Fruit fly (Drosophila melanogaster) whole organism, prepupa: Measurements from ENCODE around the gene CG15353.

ENCODE experiments used
- Blimp-1 ChIP-seq: fragments of 200-800 bp; sonication (Bioruptor generic); optimal IDR thresholded peaks from 3 replicates; lab custom pipeline; 2017; ENCODE audit warnings: missing biosample characterization, missing genetic modification characterization, mild to moderate bottlenecking, moderate library complexity, missing genetic modification reagents
- CG10631 ChIP-seq: fragments of 200-800 bp; sonication (Bioruptor generic); optimal IDR thresholded peaks from 2 replicates; lab custom pipeline; 2016; ENCODE audit warnings: missing biosample characterization, missing genetic modification characterization
- CG15336 ChIP-seq: fragments of 200-800 bp; sonication (Bioruptor generic); IDR thresholded peaks from 2 replicates; pipeline ENCODE4 v1.3.6; 2022; ENCODE audit warnings: missing biosample characterization, missing genetic modification characterization
- CG3032 ChIP-seq: fragments of 200-800 bp; optimal IDR thresholded peaks from 2 replicates; lab custom pipeline; 2019; ENCODE audit warnings: missing biosample characterization, mild to moderate bottlenecking, missing genetic modification characterization, moderate library complexity
- CG31627 ChIP-seq: fragments of 200-800 bp; sonication (Bioruptor generic); optimal IDR thresholded peaks from 3 replicates; lab custom pipeline; 2016; ENCODE audit warnings: missing biosample characterization, missing genetic modification characterization
- CG32006 ChIP-seq: fragments of 200-800 bp; sonication (Bioruptor generic); optimal IDR thresholded peaks from 3 replicates; lab custom pipeline; 2017; ENCODE audit warnings: missing biosample characterization, mild to moderate bottlenecking, missing genetic modification characterization
- CG4318 ChIP-seq: fragments of 200-800 bp; sonication (Bioruptor generic); optimal IDR thresholded peaks from 3 replicates; lab custom pipeline; 2017; ENCODE audit warnings: missing biosample characterization, mild to moderate bottlenecking, missing genetic modification characterization
- CG6163 ChIP-seq: fragments of 200-800 bp; sonication (Bioruptor generic); IDR thresholded peaks from 3 replicates; pipeline ENCODE4 v1.3.6; 2022; ENCODE audit warnings: missing biosample characterization, missing genetic modification characterization
- CG6276 ChIP-seq: fragments of 200-800 bp; sonication (Bioruptor generic); optimal IDR thresholded peaks from 2 replicates; lab custom pipeline; 2017; ENCODE audit warnings: missing biosample characterization, mild to moderate bottlenecking, missing genetic modification characterization
- CG7368 ChIP-seq: fragments of 200-800 bp; sonication (Bioruptor generic); optimal IDR thresholded peaks from 3 replicates; lab custom pipeline; 2016; ENCODE audit warnings: missing biosample characterization, missing genetic modification characterization
- CG8319 ChIP-seq: fragments of 200-800 bp; sonication (Bioruptor generic); optimal IDR thresholded peaks from 3 replicates; lab custom pipeline; 2016; ENCODE audit warnings: missing biosample characterization, missing genetic modification characterization
- CG8632 ChIP-seq: fragments of 200-800 bp; sonication (Bioruptor generic); optimal IDR thresholded peaks from 3 replicates; lab custom pipeline; 2016; ENCODE audit warnings: missing biosample characterization, missing genetic modification characterization
- CG9139 ChIP-seq: fragments of 200-800 bp; sonication (Bioruptor generic); optimal IDR thresholded peaks from 3 replicates; lab custom pipeline; 2017; ENCODE audit warnings: missing biosample characterization, mild to moderate bottlenecking, missing genetic modification characterization
- Eip75B ChIP-seq: fragments of 200-800 bp; sonication (Bioruptor generic); optimal IDR thresholded peaks from 3 replicates; lab custom pipeline; 2016; ENCODE audit warnings: missing biosample characterization, missing genetic modification characterization
- Eip78C ChIP-seq: fragments of 200-800 bp; sonication (Bioruptor generic); peaks from one replicate; lab custom pipeline; 2016; ENCODE audit warnings: missing biosample characterization, missing genetic modification characterization
- Eip93F ChIP-seq: fragments of 200-800 bp; sonication (Bioruptor generic); optimal IDR thresholded peaks from 2 replicates; lab custom pipeline; 2016; ENCODE audit warnings: missing biosample characterization, mild to moderate bottlenecking, missing genetic modification characterization
- Ets21C ChIP-seq: fragments of 200-800 bp; sonication (Bioruptor generic); optimal IDR thresholded peaks from 3 replicates; lab custom pipeline; 2016; ENCODE audit warnings: missing biosample characterization, missing genetic modification characterization
- Ets96B ChIP-seq: fragments of 200-800 bp; optimal IDR thresholded peaks from 2 replicates; lab custom pipeline; 2019; ENCODE audit warnings: missing biosample characterization, mild to moderate bottlenecking, missing genetic modification characterization, moderate library complexity
- Gug ChIP-seq: fragments of 200-800 bp; sonication (Bioruptor generic); IDR thresholded peaks from 2 replicates; pipeline ENCODE4 v1.3.6; 2022; ENCODE audit warnings: missing biosample characterization, missing genetic modification characterization
- Hr38 ChIP-seq: sonication (Bioruptor generic); optimal IDR thresholded peaks from 2 replicates; lab custom pipeline; 2016; ENCODE audit warnings: missing biosample characterization, missing genetic modification characterization
- Hr39 ChIP-seq: fragments of 200-800 bp; sonication (Bioruptor generic); optimal IDR thresholded peaks from 2 replicates; lab custom pipeline; 2016; ENCODE audit warnings: missing biosample characterization, missing genetic modification characterization
- Hr4 ChIP-seq: fragments of 200-800 bp; sonication (Bioruptor generic); optimal IDR thresholded peaks from 3 replicates; lab custom pipeline; 2016; ENCODE audit warnings: missing biosample characterization, missing genetic modification characterization
- Lpt ChIP-seq: fragments of 200-800 bp; sonication (Bioruptor generic); optimal IDR thresholded peaks from 3 replicates; lab custom pipeline; 2016; ENCODE audit warnings: missing biosample characterization, missing genetic modification characterization
- Met ChIP-seq: fragments of 200-800 bp; sonication (Bioruptor generic); optimal IDR thresholded peaks from 3 replicates; lab custom pipeline; 2016; ENCODE audit warnings: missing biosample characterization, missing genetic modification characterization
- OdsH ChIP-seq: fragments of 200-800 bp; sonication (Bioruptor generic); optimal IDR thresholded peaks from 3 replicates; lab custom pipeline; 2016; ENCODE audit warnings: missing biosample characterization, missing genetic modification characterization
- Smox ChIP-seq: fragments of 200-800 bp; sonication (Bioruptor generic); optimal IDR thresholded peaks from 3 replicates; lab custom pipeline; 2016; ENCODE audit warnings: missing biosample characterization, missing genetic modification characterization
- Sox102F ChIP-seq: fragments of 200-800 bp; sonication (Bioruptor generic); optimal IDR thresholded peaks from 2 replicates; lab custom pipeline; 2016; ENCODE audit warnings: missing biosample characterization, mild to moderate bottlenecking, missing genetic modification characterization
- Sox14 ChIP-seq: fragments of 200-800 bp; sonication (Bioruptor generic); optimal IDR thresholded peaks from 3 replicates; lab custom pipeline; 2016; ENCODE audit warnings: missing biosample characterization, missing genetic modification characterization
- achi ChIP-seq: fragments of 200-800 bp; sonication (Bioruptor generic); optimal IDR thresholded peaks from 3 replicates; lab custom pipeline; 2016; ENCODE audit warnings: missing biosample characterization, missing genetic modification characterization
- acj6 ChIP-seq: fragments of 200-800 bp; sonication (Bioruptor generic); optimal IDR thresholded peaks from 3 replicates; lab custom pipeline; 2016; ENCODE audit warnings: missing biosample characterization, missing genetic modification characterization
- dac ChIP-seq: fragments of 200-800 bp; sonication (Bioruptor generic); optimal IDR thresholded peaks from 2 replicates; lab custom pipeline; 2017; ENCODE audit warnings: missing biosample characterization, mild to moderate bottlenecking, missing genetic modification characterization
- dsx ChIP-seq: fragments of 200-800 bp; optimal IDR thresholded peaks from 3 replicates; lab custom pipeline; 2019; ENCODE audit warnings: missing biosample characterization, mild to moderate bottlenecking, missing genetic modification characterization, moderate library complexity; ENCODE audit not compliant: poor library complexity, severe bottlenecking
- eg ChIP-seq: fragments of 200-800 bp; sonication (Bioruptor generic); IDR thresholded peaks from 3 replicates; pipeline ENCODE4 v1.3.6; 2022; ENCODE audit warnings: missing biosample characterization, missing genetic modification characterization
- esn ChIP-seq: fragments of 200-800 bp; sonication (Bioruptor generic); optimal IDR thresholded peaks from 2 replicates; lab custom pipeline; 2016; ENCODE audit warnings: missing biosample characterization, mild to moderate bottlenecking, missing genetic modification characterization, moderate library complexity
- fd59A ChIP-seq: fragments of 200-800 bp; sonication (Bioruptor generic); optimal IDR thresholded peaks from 2 replicates; lab custom pipeline; 2017; ENCODE audit warnings: missing biosample characterization, mild to moderate bottlenecking, missing genetic modification characterization, missing genetic modification reagents
- fd85E ChIP-seq: fragments of 200-800 bp; sonication (Bioruptor generic); optimal IDR thresholded peaks from 3 replicates; lab custom pipeline; 2016; ENCODE audit warnings: missing biosample characterization, missing genetic modification characterization
- fkh ChIP-seq: fragments of 200-800 bp; sonication (Bioruptor generic); optimal IDR thresholded peaks from 3 replicates; lab custom pipeline; 2017; ENCODE audit warnings: missing biosample characterization, mild to moderate bottlenecking, missing genetic modification characterization, moderate library complexity
- pdm3 ChIP-seq: fragments of 200-800 bp; sonication (Bioruptor generic); optimal IDR thresholded peaks from 3 replicates; lab custom pipeline; 2016; ENCODE audit warnings: missing biosample characterization, missing genetic modification characterization
- salr ChIP-seq, 2 experiments: fragments of 200-800 bp; sonication (Bioruptor generic); optimal IDR thresholded peaks; 3 replicates each; lab custom pipeline; 2016 to 2018; ENCODE audit warnings: missing biosample characterization in 2 of 2, missing genetic modification characterization in 2 of 2, mild to moderate bottlenecking in 1 of 2
- ss ChIP-seq, 2 experiments: fragments of 200-800 bp; sonication (Bioruptor generic); optimal IDR thresholded peaks; 2 replicates in 1 of 2; 3 replicates in 1 of 2; lab custom pipeline; 2017 to 2018; ENCODE audit warnings: mild to moderate bottlenecking in 2 of 2, missing biosample characterization in 2 of 2, missing genetic modification characterization in 2 of 2, moderate library complexity in 1 of 2
- svp ChIP-seq: fragments of 200-800 bp; sonication (Bioruptor generic); peaks from one replicate; lab custom pipeline; 2016; ENCODE audit warnings: missing biosample characterization, missing genetic modification characterization
- topi ChIP-seq: fragments of 200-800 bp; sonication (Bioruptor generic); optimal IDR thresholded peaks from 3 replicates; lab custom pipeline; 2016; ENCODE audit warnings: missing biosample characterization, missing genetic modification characterization
- vri ChIP-seq: fragments of 200-800 bp; sonication (Bioruptor generic); optimal IDR thresholded peaks from 3 replicates; lab custom pipeline; 2016; ENCODE audit warnings: missing biosample characterization, mild to moderate bottlenecking, missing genetic modification characterization

Gene CG15353

dm6 chr2L:1987434-1988191 is 19.4 kb downstream of the CG15353 start, which contains the start of gene Got2:
Gene Got2, minus strand, starts transcription at chr2L:1987758.
- TF ChIP-seq esn (GFP tag; lab: Kevin White, UChicago) (peak; percentile 4), OdsH (GFP tag; lab: Kevin White, UChicago) (peak; percentile 45), Sox14 (GFP tag; lab: Kevin White, UChicago) (peak; percentile 64), Hr4 (GFP tag; lab: Kevin White, UChicago) (no peak), achi (GFP tag; lab: Kevin White, UChicago) (peak; percentile 31), salr (GFP tag; optimal IDR thresholded peaks at IDR 0.05; lab: Kevin White, UChicago) (peak in 1 of 2 experiments; percentile 36), Eip78C (GFP tag; lab: Kevin White, UChicago) (peak; percentile 56), topi (no peak), CG9139 (GFP tag; lab: Kevin White, UChicago) (peak; percentile 28), pdm3 (GFP tag; lab: Kevin White, UChicago) (peak; percentile 45), ss (GFP tag; optimal IDR thresholded peaks at IDR 0.05; lab: Kevin White, UChicago) (peak in 1 of 2 experiments; percentile 22), CG7368 (GFP tag; lab: Kevin White, UChicago) (no peak), Ets21C (GFP tag; lab: Kevin White, UChicago) (peak; percentile 33), CG8319 (GFP tag; lab: Kevin White, UChicago) (no peak), CG8632 (GFP tag; lab: Kevin White, UChicago) (no peak), CG31627 (GFP tag; lab: Kevin White, UChicago) (peak; percentile 1), CG10631 (GFP tag; lab: Kevin White, UChicago) (peak; percentile 17), CG32006 (GFP tag; lab: Kevin White, UChicago) (peak; percentile 1), Hr39 (GFP tag; lab: Kevin White, UChicago) (peak; percentile 64), CG6163 (peak; percentile 19; the same call in 2 of the 3 replicates), Eip75B (GFP tag; lab: Kevin White, UChicago) (no peak), svp (peak; percentile 91), Gug (GFP tag; lab: Robert Waterston, UW) (no peak), dsx (GFP tag; lab: Kevin White, UChicago) (peak; percentile 22), Eip93F (peak; percentile 38), Met (peak; percentile 47)

dm6 chr2L:1986343-1987280 is 20.4 kb downstream of the CG15353 start:
- peak; percentile 63 for TF ChIP-seq Eip75B (GFP tag; lab: Kevin White, UChicago)
- TF ChIP-seq CG3032 (tag; lab: Kevin White, UChicago), result peak; percentile 25
- TF ChIP-seq vri, result peak; percentile 79
- TF ChIP-seq pdm3 (GFP tag; lab: Kevin White, UChicago), result peak; percentile 69
- TF ChIP-seq CG7368 (GFP tag; lab: Kevin White, UChicago), result peak; percentile 14
- no peak for TF ChIP-seq Sox102F
- TF ChIP-seq CG4318 (GFP tag; lab: Kevin White, UChicago), result no peak
- peak; percentile 67 for TF ChIP-seq CG31627 (GFP tag; lab: Kevin White, UChicago)
- TF ChIP-seq CG10631 (GFP tag; lab: Kevin White, UChicago), result no peak
- peak; percentile 50; the same call in 1 of the 2 replicates for TF ChIP-seq CG15336 (GFP tag; lab: Robert Waterston, UW)
- peak; percentile 34; the same call in 2 of the 3 replicates for TF ChIP-seq CG6163
- TF ChIP-seq Lpt (GFP tag; lab: Kevin White, UChicago), result peak; percentile 37
- TF ChIP-seq ss (GFP tag; optimal IDR thresholded peaks at IDR 0.05; lab: Kevin White, UChicago), result no peak
- peak; percentile 60 for TF ChIP-seq CG32006 (GFP tag; lab: Kevin White, UChicago)
- TF ChIP-seq Eip78C (GFP tag; lab: Kevin White, UChicago), result peak; percentile 86
- peak; percentile 56 for TF ChIP-seq Sox14 (GFP tag; lab: Kevin White, UChicago)
- peak; percentile 63 for TF ChIP-seq Smox
- peak; percentile 38 for TF ChIP-seq fd59A
- no peak for TF ChIP-seq Blimp-1 (GFP tag; lab: Kevin White, UChicago)
- no peak for TF ChIP-seq Hr38
- no peak for TF ChIP-seq CG6276
- peak; percentile 34 for TF ChIP-seq achi (GFP tag; lab: Kevin White, UChicago)
- no peak for TF ChIP-seq dac
- peak; percentile 57 for TF ChIP-seq dsx (GFP tag; lab: Kevin White, UChicago)
- TF ChIP-seq eg, result peak; percentile 60; the same call in 2 of the 3 replicates
- peak; percentile 65 for TF ChIP-seq fkh
- peak; percentile 72 for TF ChIP-seq esn (GFP tag; lab: Kevin White, UChicago)
- no peak for TF ChIP-seq Gug (GFP tag; lab: Robert Waterston, UW)
- peak; percentile 40 for TF ChIP-seq Ets96B (tag; lab: Kevin White, UChicago)
- TF ChIP-seq fd85E, result no peak
- TF ChIP-seq acj6 (GFP tag; lab: Kevin White, UChicago), result peak; percentile 60
- no peak for TF ChIP-seq Eip93F
